Worm (Caenorhabditis elegans) whole organism, L3 larva: ENCODE results near the gene R10F2.5.

Experiments
- R02D3.7 ChIP-seq: fragments of 150-350 bp; optimal IDR thresholded peaks from 2 replicates; lab custom pipeline; 2014; ENCODE audit warnings: missing biosample characterization, missing genetic modification characterization
- ama-1 ChIP-seq: fragments of 150-350 bp; optimal IDR thresholded peaks from 2 replicates; lab custom pipeline; 2018
- ceh-16 ChIP-seq: sonication (generic microtip); optimal IDR thresholded peaks from 2 replicates; lab custom pipeline; 2017; ENCODE audit warnings: missing biosample characterization, missing genetic modification characterization
- ceh-28 ChIP-seq: fragments of 150-350 bp; optimal IDR thresholded peaks from 2 replicates; lab custom pipeline; 2014; ENCODE audit warnings: missing biosample characterization, missing genetic modification reagents, missing genetic modification characterization
- ceh-82 ChIP-seq: fragments of 150-350 bp; optimal IDR thresholded peaks from 2 replicates; lab custom pipeline; 2014; ENCODE audit warnings: missing biosample characterization, missing genetic modification characterization
- elt-3 ChIP-seq, 3 experiments: fragments of 150-350 bp in 1 of 3; sonication (generic microtip) in 2 of 3; optimal IDR thresholded peaks; 2 replicates in 2 of 3; 4 replicates in 1 of 3; lab custom pipeline; 2014 to 2017; ENCODE audit warnings: missing biosample characterization in 3 of 3, missing genetic modification characterization in 3 of 3
- lin-39 ChIP-seq: fragments of 150-350 bp; optimal IDR thresholded peaks from 2 replicates; lab custom pipeline; 2018; ENCODE audit warnings: missing biosample characterization, missing genetic modification reagents, missing genetic modification characterization
- lsy-12 ChIP-seq: sonication (generic microtip); optimal IDR thresholded peaks from 2 replicates; lab custom pipeline; 2016; ENCODE audit warnings: mild to moderate bottlenecking, missing genetic modification characterization, missing compliant biosample characterization
- nfya-1 ChIP-seq: sonication (generic microtip); optimal IDR thresholded peaks from 2 replicates; lab custom pipeline; 2017; ENCODE audit warnings: missing genetic modification characterization, mild to moderate bottlenecking, missing compliant biosample characterization, antibody characterized with exemption, moderate library complexity; ENCODE audit not compliant: insufficient read depth
- nhr-237 ChIP-seq: fragments of 150-350 bp; optimal IDR thresholded peaks from 2 replicates; lab custom pipeline; 2014; ENCODE audit warnings: missing biosample characterization, missing genetic modification characterization
- nhr-43 ChIP-seq: sonication (generic microtip); optimal IDR thresholded peaks from 2 replicates; lab custom pipeline; 2016; ENCODE audit warnings: mild to moderate bottlenecking, missing genetic modification characterization, missing compliant biosample characterization; ENCODE audit not compliant: poor library complexity, severe bottlenecking
- nhr-76 ChIP-seq: fragments of 150-350 bp; sonication (generic microtip); optimal IDR thresholded peaks from 5 replicates; lab custom pipeline; 2014; ENCODE audit warnings: missing biosample characterization, missing genetic modification characterization
- pqm-1 ChIP-seq: fragments of 150-350 bp; optimal IDR thresholded peaks from 2 replicates; lab custom pipeline; 2017; ENCODE audit warnings: missing biosample characterization, missing genetic modification characterization, inconsistent platforms
- ztf-11 ChIP-seq: fragments of 150-350 bp; optimal IDR thresholded peaks from 2 replicates; lab custom pipeline; 2014; ENCODE audit warnings: missing biosample characterization, missing genetic modification characterization

ce11 chrIII:2923012-2923411 is 1.5 kb downstream of the R10F2.5 start, which contains the start of gene R10F2.4:
- no peak for TF ChIP-seq elt-3 (tag; optimal IDR thresholded peaks at IDR 0.05; lab: Kevin White, UChicago)
- no peak for TF ChIP-seq nhr-237 (tag; lab: Kevin White, UChicago)
- TF ChIP-seq nhr-43 (tag; lab: Kevin White, UChicago): no peak
- no peak for TF ChIP-seq R02D3.7 (tag; lab: Kevin White, UChicago)
- TF ChIP-seq ceh-16 (tag; lab: Kevin White, UChicago): no peak
- TF ChIP-seq lsy-12 (tag; lab: Kevin White, UChicago): no peak
- no peak for TF ChIP-seq ama-1 (lab: Kevin White, UChicago)
- no peak for TF ChIP-seq nfya-1 (tag; lab: Kevin White, UChicago)
- TF ChIP-seq pqm-1 (tag; lab: Kevin White, UChicago): no peak
- no peak for TF ChIP-seq ceh-28 (tag; lab: Kevin White, UChicago)
- no peak for TF ChIP-seq lin-39 (tag; lab: Kevin White, UChicago)
- TF ChIP-seq nhr-76 (tag; lab: Kevin White, UChicago): no peak
- TF ChIP-seq ceh-82: no peak
- TF ChIP-seq ztf-11 (tag; lab: Kevin White, UChicago): no peak
